Worm (Caenorhabditis elegans): ENCODE measurements around the gene zig-10.
A peak's percentile ranks its signal among the peaks of the same experiment; 100 is the strongest.

Gene zig-10

ce11 chrII:6360822-6361221 lies 37.7 kb upstream of the zig-10 start, which contains the start of gene K10B2.4 (continued):
- peak; percentile 22; the same call in 1 of the 2 replicates for TF ChIP-seq let-526 (GFP tag; IDR thresholded peaks at IDR 0.05)
- TF ChIP-seq nhr-120 (GFP tag; IDR thresholded peaks at IDR 0.05), result no peak
- no peak for TF ChIP-seq T07F8.4 (tag; optimal IDR thresholded peaks at IDR 0.05)
- peak in 1 of 3 experiments; percentile 47 for TF ChIP-seq lin-35 (GFP tag; optimal IDR thresholded peaks at IDR 0.05)
- TF ChIP-seq gei-17 (GFP tag; optimal IDR thresholded peaks at IDR 0.05), result no peak
- TF ChIP-seq lin-40 (tag; optimal IDR thresholded peaks at IDR 0.05), result peak; percentile 47
- TF ChIP-seq Y67H2A.10 (GFP tag; conservative IDR thresholded peaks at IDR 0.05), result 0 out of 2 replicates have a peak, but pooled peaks have one; percentile 21
- peak; percentile 92 for TF ChIP-seq ztf-18 (tag; optimal IDR thresholded peaks at IDR 0.05)
- TF ChIP-seq ZK185.1 (tag; optimal IDR thresholded peaks at IDR 0.05; ENCODE audit: poor library complexity, severe bottlenecking), result peak; percentile 58
- no peak for TF ChIP-seq cebp-1 (GFP tag; IDR thresholded peaks at IDR 0.05)
- TF ChIP-seq cebp-1 (tag; optimal IDR thresholded peaks at IDR 0.05), result peak; percentile 47
- TF ChIP-seq athp-1 (tag; optimal IDR thresholded peaks at IDR 0.05), result no peak
- TF ChIP-seq nhr-179 (tag; optimal IDR thresholded peaks at IDR 0.05), result no peak
- peak; percentile 0 for TF ChIP-seq snpc-4 (GFP tag; optimal IDR thresholded peaks at IDR 0.05)
- TF ChIP-seq snpc-4 (tag; optimal IDR thresholded peaks at IDR 0.05), result peak; percentile 22 to 42 (median 36)
- peak; percentile 80 for TF ChIP-seq F23B12.7 (tag; optimal IDR thresholded peaks at IDR 0.05; ENCODE audit: insufficient read depth)
- TF ChIP-seq nhr-90 (tag; optimal IDR thresholded peaks at IDR 0.05), result no peak
- peak; percentile 43 for TF ChIP-seq F49E8.2 (tag; optimal IDR thresholded peaks at IDR 0.05; ENCODE audit: insufficient read depth)
- 0 out of 2 replicates have a peak, but pooled peaks have one; percentile 35 for TF ChIP-seq hsf-1 (GFP tag; IDR thresholded peaks at IDR 0.05)
- peak; percentile 50 for TF ChIP-seq madf-6 (GFP tag; IDR thresholded peaks at IDR 0.05)
- peak; percentile 56 for TF ChIP-seq B0035.1 (tag; optimal IDR thresholded peaks at IDR 0.05)
- TF ChIP-seq ccch-3 (GFP tag; optimal IDR thresholded peaks at IDR 0.05), result no peak
- TF ChIP-seq madf-3 (GFP tag; IDR thresholded peaks at IDR 0.05), result peak; percentile 74; the same call in 1 of the 2 replicates

- TF ChIP-seq rec-8 (tag; optimal IDR thresholded peaks at IDR 0.05) (no peak), ekl-4 (GFP tag; IDR thresholded peaks at IDR 0.05) (no peak), aptf-3 (GFP tag; IDR thresholded peaks at IDR 0.05) (no peak), dpff-1 (tag; optimal IDR thresholded peaks at IDR 0.05) (no peak), egrh-3 (GFP tag; IDR thresholded peaks at IDR 0.05) (no peak), hrde-1 (tag; optimal IDR thresholded peaks at IDR 0.05; ENCODE audit: borderline replicate concordance) (no peak), lin-54 (GFP tag; optimal IDR thresholded peaks at IDR 0.05) (peak; percentile 49), F39B2.1 (GFP tag; IDR thresholded peaks at IDR 0.05) (no peak), ceh-27 (GFP tag; optimal IDR thresholded peaks at IDR 0.05) (no peak), ceh-58 (GFP tag; IDR thresholded peaks at IDR 0.05) (no peak), zim-3 (tag; optimal IDR thresholded peaks at IDR 0.05) (no peak), nfya-1 (tag; optimal IDR thresholded peaks at IDR 0.05; ENCODE audit: borderline replicate concordance, insufficient read depth) (no peak), nhr-27 (tag; optimal IDR thresholded peaks at IDR 0.05) (no peak), rpc-1 (optimal IDR thresholded peaks at IDR 0.05) (no peak), rpc-1 (tag; optimal IDR thresholded peaks at IDR 0.05) (no peak), fkh-3 (tag; optimal IDR thresholded peaks at IDR 0.05) (no peak), nhr-90 (tag; optimal IDR thresholded peaks at IDR 0.05) (no peak), F23B12.7 (tag; optimal IDR thresholded peaks at IDR 0.05; ENCODE audit: insufficient read depth) (peak; percentile 73), let-607 (tag; optimal IDR thresholded peaks at IDR 0.05) (no peak), repo-1 (tag; optimal IDR thresholded peaks at IDR 0.05) (no peak), chd-7 (tag; optimal IDR thresholded peaks at IDR 0.05) (no peak), C17E4.6 (GFP tag; IDR thresholded peaks at IDR 0.05) (no peak), unc-62 (GFP tag; optimal IDR thresholded peaks at IDR 0.05) (no peak), F57C9.4 (tag; optimal IDR thresholded peaks at IDR 0.05) (no peak), T26A5.8 (tag; optimal IDR thresholded peaks at IDR 0.05) (no peak), die-1 (tag; optimal IDR thresholded peaks at IDR 0.05) (no peak), ccch-3 (GFP tag; optimal IDR thresholded peaks at IDR 0.05) (no peak), madf-6 (GFP tag; IDR thresholded peaks at IDR 0.05) (peak; percentile 95)
Observed at ce11 chrII:6365237-6365815, 33.2 kb upstream of the zig-10 start, which contains the start of the genes ani-2 and clec-88. TSS of gene ani-2 (minus strand) at chrII:6365367. TSS of gene clec-88 (plus strand) at chrII:6365722.
